Fruit fly (Drosophila melanogaster): ENCODE measurements around the gene ihog.
A peak's percentile ranks its signal among the peaks of the same experiment; 100 is the strongest.

ihog gene

dm6 chr2L:6964022-6964434 is 15.4 kb upstream of the ihog start, which contains the start of the genes sip2 and Coprox (continued):
- TF ChIP-seq vri (GFP tag; optimal IDR thresholded peaks at IDR 0.05) (peak; percentile 34), CG11902 (GFP tag; optimal IDR thresholded peaks at IDR 0.05) (no peak), cyc (GFP tag; optimal IDR thresholded peaks at IDR 0.05) (peak; percentile 34), CG31627 (GFP tag; optimal IDR thresholded peaks at IDR 0.05) (peak; percentile 5)

- TF ChIP-seq vri (GFP tag; optimal IDR thresholded peaks at IDR 0.05) (peak; percentile 93), Hr39 (GFP tag; optimal IDR thresholded peaks at IDR 0.05) (no peak)
Measured at dm6 chr2L:6960165-6960564, 11.6 kb upstream of the ihog start, which contains the start of the genes Atac1 and Hmgcl. Atac1 (minus strand) TSS chr2L:6960328. Hmgcl (plus strand) TSS chr2L:6960377.

- TF ChIP-seq CG6854 (GFP tag; optimal IDR thresholded peaks at IDR 0.05) (peak; percentile 35), dac (GFP tag; optimal IDR thresholded peaks at IDR 0.05) (no peak), Sox15 (GFP tag; optimal IDR thresholded peaks at IDR 0.05) (no peak), vri (GFP tag; optimal IDR thresholded peaks at IDR 0.05) (peak; percentile 59), CG32006 (GFP tag; optimal IDR thresholded peaks at IDR 0.05) (no peak), CG31627 (GFP tag; optimal IDR thresholded peaks at IDR 0.05) (peak; percentile 22), CG11294 (GFP tag; IDR thresholded peaks at IDR 0.05) (no peak), CG34406 (GFP tag; optimal IDR thresholded peaks at IDR 0.05) (no peak), Met (GFP tag; optimal IDR thresholded peaks at IDR 0.05) (no peak), CG1621 (tag; optimal IDR thresholded peaks at IDR 0.05) (no peak), CG6276 (GFP tag; optimal IDR thresholded peaks at IDR 0.05) (no peak), net (GFP tag; optimal IDR thresholded peaks at IDR 0.05) (no peak), Hr39 (GFP tag; optimal IDR thresholded peaks at IDR 0.05) (no peak), CG6808 (GFP tag; optimal IDR thresholded peaks at IDR 0.05) (no peak), achi (GFP tag; optimal IDR thresholded peaks at IDR 0.05) (no peak), Hr38 (GFP tag; optimal IDR thresholded peaks at IDR 0.05) (no peak), esn (GFP tag; optimal IDR thresholded peaks at IDR 0.05) (peak; percentile 45), OdsH (GFP tag; optimal IDR thresholded peaks at IDR 0.05) (no peak), CG7368 (GFP tag; optimal IDR thresholded peaks at IDR 0.05) (no peak)
Measured at dm6 chr2L:6956725-6957124, 8.1 kb upstream of the ihog start, which contains the start of the genes CG13775 and CG3430. CG13775 (minus strand) TSS chr2L:6956950. CG3430 (plus strand) TSS chr2L:6957008.

dm6 chr2L:6950096-6950495 is 1.5 kb upstream of the ihog start, which contains the start of the genes Gas41 and SA1:
Gas41 (minus strand) TSS chr2L:6950207.
SA1 (plus strand) TSS chr2L:6950421.
- no peak for TF ChIP-seq CG11902 (GFP tag; optimal IDR thresholded peaks at IDR 0.05)
- peak in 1 of 2 experiments; percentile 13 for TF ChIP-seq salr (GFP tag; optimal IDR thresholded peaks at IDR 0.05)
- no peak for TF ChIP-seq Eip78C (GFP tag)
- no peak for TF ChIP-seq Ets21C (GFP tag; optimal IDR thresholded peaks at IDR 0.05)
- no peak for TF ChIP-seq CG34406 (GFP tag; optimal IDR thresholded peaks at IDR 0.05)
- no peak for TF ChIP-seq CG6808 (GFP tag; optimal IDR thresholded peaks at IDR 0.05)
- no peak for TF ChIP-seq spab (GFP tag; optimal IDR thresholded peaks at IDR 0.05)
- TF ChIP-seq pdm3 (GFP tag; optimal IDR thresholded peaks at IDR 0.05): no peak
- peak; percentile 69; the same call in 1 of the 2 replicates for TF ChIP-seq CG11294 (GFP tag; IDR thresholded peaks at IDR 0.05)
- peak; percentile 27 for TF ChIP-seq CG6792 (GFP tag; optimal IDR thresholded peaks at IDR 0.05)
- peak; percentile 57 for TF ChIP-seq fd59A (GFP tag; optimal IDR thresholded peaks at IDR 0.05)
- TF ChIP-seq Met (GFP tag; optimal IDR thresholded peaks at IDR 0.05): no peak
- peak; percentile 81 for TF ChIP-seq CG8119 (GFP tag; IDR thresholded peaks at IDR 0.05)
- TF ChIP-seq fkh (GFP tag; optimal IDR thresholded peaks at IDR 0.05): no peak
- peak; percentile 92 for TF ChIP-seq OdsH (GFP tag; optimal IDR thresholded peaks at IDR 0.05)
- no peak for TF ChIP-seq topi (GFP tag; optimal IDR thresholded peaks at IDR 0.05)
- no peak for TF ChIP-seq Sox14 (GFP tag; optimal IDR thresholded peaks at IDR 0.05)
- TF ChIP-seq CG6276 (GFP tag; optimal IDR thresholded peaks at IDR 0.05): no peak
- TF ChIP-seq CG6163 (GFP tag; IDR thresholded peaks at IDR 0.05): no peak
- TF ChIP-seq CG16779 (tag; optimal IDR thresholded peaks at IDR 0.05): no peak
- TF ChIP-seq Blimp-1 (GFP tag; optimal IDR thresholded peaks at IDR 0.05): no peak
- no peak for TF ChIP-seq cyc (GFP tag; optimal IDR thresholded peaks at IDR 0.05)
- TF ChIP-seq CG3919 (GFP tag; optimal IDR thresholded peaks at IDR 0.05): no peak
- TF ChIP-seq CG8319 (GFP tag; optimal IDR thresholded peaks at IDR 0.05): no peak
- no peak for TF ChIP-seq CG32006 (GFP tag; optimal IDR thresholded peaks at IDR 0.05)
- TF ChIP-seq Lpt (GFP tag; optimal IDR thresholded peaks at IDR 0.05): no peak
- no peak for TF ChIP-seq Ets96B (tag; optimal IDR thresholded peaks at IDR 0.05)
- TF ChIP-seq CG1621 (tag; optimal IDR thresholded peaks at IDR 0.05): peak; percentile 32
- peak; percentile 78 for TF ChIP-seq lz (GFP tag; optimal IDR thresholded peaks at IDR 0.05)
- peak; percentile 89 for TF ChIP-seq CG10631 (GFP tag; optimal IDR thresholded peaks at IDR 0.05)
- TF ChIP-seq CG11762 (GFP tag; optimal IDR thresholded peaks at IDR 0.05; ENCODE audit: insufficient read depth): peak; percentile 29
- TF ChIP-seq dsx (GFP tag; optimal IDR thresholded peaks at IDR 0.05; ENCODE audit: poor library complexity, severe bottlenecking): no peak
- TF ChIP-seq Eip93F (GFP tag; optimal IDR thresholded peaks at IDR 0.05): peak; percentile 65

All from whole organism, prepupa.